Worm (Caenorhabditis elegans) whole organism, mixed stage, embryonic: Measurements from ENCODE around the gene H19J13.2.

ENCODE experiments used
- ceh-43 ChIP-seq: fragments of 200-800 bp; sonication (Bioruptor generic); optimal IDR thresholded peaks from 2 replicates; lab custom pipeline; 2018; ENCODE audit warnings: mild to moderate bottlenecking, missing genetic modification characterization, moderate library complexity, missing compliant biosample characterization
- ces-1 ChIP-seq: fragments of 150-350 bp; optimal IDR thresholded peaks from 2 replicates; lab custom pipeline; 2014; ENCODE audit warnings: missing biosample characterization, missing genetic modification reagents, missing genetic modification characterization
- nhr-237 ChIP-seq: fragments of 150-350 bp; optimal IDR thresholded peaks from 2 replicates; lab custom pipeline; 2014; ENCODE audit warnings: missing biosample characterization, missing genetic modification characterization
- ztf-11 ChIP-seq: fragments of 150-350 bp; optimal IDR thresholded peaks from 2 replicates; lab custom pipeline; 2014; ENCODE audit warnings: missing biosample characterization, missing genetic modification characterization

ce11 chrX:12234424-12234823 is 39.3 kb downstream of the H19J13.2 start:
- TF ChIP-seq nhr-237 (tag; lab: Kevin White, UChicago), result no peak
- no peak for TF ChIP-seq ceh-43
- TF ChIP-seq ztf-11 (tag; lab: Kevin White, UChicago), result no peak
- TF ChIP-seq ces-1 (GFP tag; lab: Kevin White, UChicago), result no peak
